Worm (Caenorhabditis elegans) whole organism, mixed stage, embryonic: ENCODE measurements around the gene pro-1.

Experiments
- M03D4.4 ChIP-seq: sonication (generic microtip); optimal IDR thresholded peaks from 2 replicates; lab custom pipeline; 2017; ENCODE audit warnings: mild to moderate bottlenecking, missing genetic modification characterization, missing compliant biosample characterization
- ceh-39 ChIP-seq: fragments of 150-350 bp; optimal IDR thresholded peaks from 2 replicates; lab custom pipeline; 2014; ENCODE audit warnings: missing biosample characterization, missing genetic modification characterization
- ceh-43 ChIP-seq: fragments of 200-800 bp; sonication (Bioruptor generic); optimal IDR thresholded peaks from 2 replicates; lab custom pipeline; 2018; ENCODE audit warnings: mild to moderate bottlenecking, missing genetic modification characterization, moderate library complexity, missing compliant biosample characterization
- ces-1 ChIP-seq: fragments of 150-350 bp; optimal IDR thresholded peaks from 2 replicates; lab custom pipeline; 2014; ENCODE audit warnings: missing biosample characterization, missing genetic modification reagents, missing genetic modification characterization
- cnd-1 ChIP-seq: fragments of 200-800 bp; sonication (Bioruptor generic); optimal IDR thresholded peaks from 2 replicates; lab custom pipeline; 2018; ENCODE audit warnings: mild to moderate bottlenecking, missing genetic modification characterization, missing compliant biosample characterization
- drap-1 ChIP-seq: fragments of 200-800 bp; sonication (Bioruptor generic); optimal IDR thresholded peaks from 3 replicates; lab custom pipeline; 2018; ENCODE audit warnings: mild to moderate bottlenecking, missing genetic modification characterization, missing compliant biosample characterization
- elt-1 ChIP-seq: sonication (generic microtip); optimal IDR thresholded peaks from 2 replicates; lab custom pipeline; 2017; ENCODE audit warnings: missing genetic modification characterization, mild to moderate bottlenecking, missing compliant biosample characterization, antibody characterized with exemption, moderate library complexity, borderline replicate concordance; ENCODE audit not compliant: insufficient read depth
- flh-1 ChIP-seq: fragments of 200-800 bp; sonication (Bioruptor generic); optimal IDR thresholded peaks from 2 replicates; lab custom pipeline; 2018; ENCODE audit warnings: mild to moderate bottlenecking, missing genetic modification characterization, moderate library complexity, missing compliant biosample characterization
- ham-2 ChIP-seq: fragments of 200-800 bp; sonication (Bioruptor generic); optimal IDR thresholded peaks from 2 replicates; lab custom pipeline; 2018; ENCODE audit warnings: mild to moderate bottlenecking, missing genetic modification characterization, missing compliant biosample characterization
- hlh-1 ChIP-seq: fragments of 150-350 bp; optimal IDR thresholded peaks from 2 replicates; lab custom pipeline; 2014; ENCODE audit warnings: missing biosample characterization, missing genetic modification reagents, missing genetic modification characterization
- lin-13 ChIP-seq: fragments of 150-350 bp; optimal IDR thresholded peaks from 2 replicates; lab custom pipeline; 2014; ENCODE audit warnings: missing biosample characterization, missing genetic modification characterization
- lin-32 ChIP-seq: fragments of 200-800 bp; sonication (Bioruptor generic); optimal IDR thresholded peaks from 2 replicates; lab custom pipeline; 2018; ENCODE audit warnings: mild to moderate bottlenecking, missing genetic modification characterization, missing compliant biosample characterization
- lsy-2 ChIP-seq: fragments of 150-350 bp; optimal IDR thresholded peaks from 2 replicates; lab custom pipeline; 2014; ENCODE audit warnings: missing biosample characterization, missing genetic modification characterization
- mab-5 ChIP-seq: fragments of 150-350 bp; optimal IDR thresholded peaks from 2 replicates; lab custom pipeline; 2014; ENCODE audit warnings: missing biosample characterization, missing genetic modification characterization
- mep-1 ChIP-seq: fragments of 150-350 bp; optimal IDR thresholded peaks from 2 replicates; lab custom pipeline; 2017; ENCODE audit warnings: missing biosample characterization, missing genetic modification reagents, missing genetic modification characterization, inconsistent platforms
- mls-2 ChIP-seq: sonication (generic microtip); optimal IDR thresholded peaks from 2 replicates; lab custom pipeline; 2016; ENCODE audit warnings: mild to moderate bottlenecking, missing genetic modification characterization, moderate library complexity, missing compliant biosample characterization
- nhr-12 ChIP-seq: fragments of 150-350 bp; optimal IDR thresholded peaks from 2 replicates; lab custom pipeline; 2014; ENCODE audit warnings: missing biosample characterization, missing genetic modification characterization
- nhr-237 ChIP-seq: fragments of 150-350 bp; optimal IDR thresholded peaks from 2 replicates; lab custom pipeline; 2014; ENCODE audit warnings: missing biosample characterization, missing genetic modification characterization
- nhr-28 ChIP-seq: fragments of 150-350 bp; optimal IDR thresholded peaks from 2 replicates; lab custom pipeline; 2014; ENCODE audit warnings: missing biosample characterization, missing genetic modification characterization
- nhr-76 ChIP-seq: sonication (generic microtip); optimal IDR thresholded peaks from 2 replicates; lab custom pipeline; 2017; ENCODE audit warnings: missing biosample characterization, missing genetic modification characterization
- pha-4 ChIP-seq: fragments of 150-350 bp; optimal IDR thresholded peaks from 2 replicates; lab custom pipeline; 2018; ENCODE audit warnings: missing biosample characterization, missing genetic modification reagents, missing genetic modification characterization
- sem-2 ChIP-seq: fragments of 200-800 bp; sonication (Bioruptor generic); optimal IDR thresholded peaks from 2 replicates; lab custom pipeline; 2018; ENCODE audit warnings: mild to moderate bottlenecking, missing genetic modification characterization, missing compliant biosample characterization
- snpc-4 ChIP-seq: fragments of 150-350 bp; optimal IDR thresholded peaks from 2 replicates; lab custom pipeline; 2014; ENCODE audit warnings: missing biosample characterization, missing genetic modification characterization
- sptf-1 ChIP-seq: sonication (generic microtip); optimal IDR thresholded peaks from 2 replicates; lab custom pipeline; 2017; ENCODE audit warnings: mild to moderate bottlenecking, missing genetic modification characterization, moderate library complexity, missing compliant biosample characterization
- unc-120 ChIP-seq: sonication (generic microtip); optimal IDR thresholded peaks from 2 replicates; lab custom pipeline; 2017; ENCODE audit warnings: missing genetic modification characterization, missing compliant biosample characterization; ENCODE audit not compliant: poor library complexity, severe bottlenecking
- unc-39 ChIP-seq: fragments of 150-350 bp; optimal IDR thresholded peaks from 2 replicates; lab custom pipeline; 2014; ENCODE audit warnings: missing biosample characterization, missing genetic modification characterization
- unc-62 ChIP-seq: fragments of 150-350 bp; optimal IDR thresholded peaks from 2 replicates; lab custom pipeline; 2014; ENCODE audit warnings: missing biosample characterization, missing genetic modification reagents, missing genetic modification characterization
- ztf-11 ChIP-seq: fragments of 150-350 bp; optimal IDR thresholded peaks from 2 replicates; lab custom pipeline; 2014; ENCODE audit warnings: missing biosample characterization, missing genetic modification characterization

pro-1 gene

ce11 chrII:10542654-10543456, 1.1 kb upstream of the pro-1 start:
- TF ChIP-seq pha-4 (tag; lab: Kevin White, UChicago) (no peak), ceh-39 (tag; lab: Kevin White, UChicago) (no peak), flh-1 (GFP tag; lab: Kevin White, UChicago) (no peak), sem-2 (GFP tag; lab: Kevin White, UChicago) (no peak), mls-2 (tag; lab: Kevin White, UChicago) (no peak), cnd-1 (tag; lab: Kevin White, UChicago) (peak; percentile 29)

ce11 chrII:10539232-10539631, 2.6 kb downstream of the pro-1 start, which contains the start of gene R166.3:
Gene R166.3 (minus strand): TSS chrII:10539332.
- TF ChIP-seq nhr-76 (tag; lab: Kevin White, UChicago): no peak
- no peak for TF ChIP-seq elt-1 (tag; lab: Kevin White, UChicago)
- no peak for TF ChIP-seq mab-5 (tag; lab: Kevin White, UChicago)
- no peak for TF ChIP-seq lin-13 (tag; lab: Kevin White, UChicago)
- TF ChIP-seq ces-1: no peak
- TF ChIP-seq snpc-4 (tag; lab: Kevin White, UChicago): no peak
- TF ChIP-seq ceh-43 (GFP tag; lab: Kevin White, UChicago): no peak
- TF ChIP-seq nhr-12: no peak
- no peak for TF ChIP-seq lsy-2
- no peak for TF ChIP-seq mep-1
- no peak for TF ChIP-seq unc-62 (GFP tag; lab: Kevin White, UChicago)
- TF ChIP-seq M03D4.4: no peak
- TF ChIP-seq ceh-39 (tag; lab: Kevin White, UChicago): no peak

- TF ChIP-seq lsy-2 (no peak), flh-1 (GFP tag; lab: Kevin White, UChicago) (no peak), nhr-76 (tag; lab: Kevin White, UChicago) (no peak), mls-2 (tag; lab: Kevin White, UChicago) (no peak), cnd-1 (tag; lab: Kevin White, UChicago) (no peak), nhr-237 (tag; lab: Kevin White, UChicago) (no peak), lin-32 (no peak), unc-39 (no peak), elt-1 (tag; lab: Kevin White, UChicago) (no peak), ztf-11 (tag; lab: Kevin White, UChicago) (no peak), snpc-4 (tag; lab: Kevin White, UChicago) (no peak), unc-120 (tag; lab: Kevin White, UChicago) (no peak), M03D4.4 (no peak), sem-2 (GFP tag; lab: Kevin White, UChicago) (no peak), sptf-1 (no peak), hlh-1 (tag; lab: Kevin White, UChicago) (no peak), mab-5 (tag; lab: Kevin White, UChicago) (no peak)
- TF ChIP-seq, all 35 proteins: peak for 0
Measured at ce11 chrII:10537988-10538387, 3.8 kb downstream of the pro-1 start.

ce11 chrII:10537571-10537970, 4.2 kb downstream of the pro-1 start, which contains the start of gene R166.2:
Gene R166.2 (minus strand): TSS chrII:10537671.
- no peak for TF ChIP-seq unc-62 (GFP tag; lab: Kevin White, UChicago)
- TF ChIP-seq lsy-2: no peak
- no peak for TF ChIP-seq ham-2 (GFP tag; lab: Kevin White, UChicago)
- no peak for TF ChIP-seq flh-1 (GFP tag; lab: Kevin White, UChicago)
- no peak for TF ChIP-seq mep-1
- no peak for TF ChIP-seq drap-1 (GFP tag; lab: Kevin White, UChicago)

- TF ChIP-seq ham-2 (GFP tag; lab: Kevin White, UChicago) (no peak), nhr-28 (tag; lab: Kevin White, UChicago) (no peak), nhr-12 (no peak), elt-1 (tag; lab: Kevin White, UChicago) (no peak), flh-1 (GFP tag; lab: Kevin White, UChicago) (no peak)
Measured at ce11 chrII:10533985-10534384, 7.8 kb downstream of the pro-1 start.
